Worm (Caenorhabditis elegans) whole organism, late embryonic: Measurements from ENCODE around the gene htz-1.

Source experiments
- Y22D7AL.16 ChIP-seq: sonication (generic microtip); optimal IDR thresholded peaks from 2 replicates; lab custom pipeline; 2016; ENCODE audit warnings: missing genetic modification characterization, missing compliant biosample characterization
- ama-1 ChIP-seq: fragments of 150-350 bp; optimal IDR thresholded peaks from 2 replicates; lab custom pipeline; 2014
- dve-1 ChIP-seq: sonication (generic microtip); optimal IDR thresholded peaks from 2 replicates; lab custom pipeline; 2017; ENCODE audit warnings: antibody characterized with exemption, mild to moderate bottlenecking, missing genetic modification characterization, missing compliant biosample characterization
- elt-2 ChIP-seq: sonication (generic microtip); optimal IDR thresholded peaks from 2 replicates; lab custom pipeline; 2016; ENCODE audit warnings: missing genetic modification reagents, missing genetic modification characterization, missing compliant biosample characterization
- lim-6 ChIP-seq: sonication (generic microtip); optimal IDR thresholded peaks from 2 replicates; lab custom pipeline; 2016; ENCODE audit warnings: missing genetic modification characterization, missing compliant biosample characterization
- pqm-1 ChIP-seq: sonication (generic microtip); optimal IDR thresholded peaks from 2 replicates; lab custom pipeline; 2016; ENCODE audit warnings: missing genetic modification characterization, missing compliant biosample characterization

ce11 chrIV:4398420-4398819 is 47.6 kb upstream of the htz-1 start:
- TF ChIP-seq Y22D7AL.16, result no peak
- no peak for TF ChIP-seq lim-6
- TF ChIP-seq pqm-1, result no peak
- TF ChIP-seq ama-1, result no peak
- TF ChIP-seq elt-2 (tag; lab: Kevin White, UChicago), result peak; percentile 28
- TF ChIP-seq dve-1 (tag; lab: Kevin White, UChicago), result no peak
